Fruit fly (Drosophila melanogaster): Measurements from ENCODE around the gene Polr2C.

Gene Polr2C

dm6 chr2L:13876698-13877097 lies 43.6 kb downstream of the Polr2C start:
- TF ChIP-seq usp (GFP tag; optimal IDR thresholded peaks at IDR 0.05) (no peak), pan (optimal IDR thresholded peaks at IDR 0.05) (no peak), psq (optimal IDR thresholded peaks at IDR 0.05) (no peak), CG8478 (optimal IDR thresholded peaks at IDR 0.05) (no peak), Dll (optimal IDR thresholded peaks at IDR 0.05) (no peak), EcR (GFP tag; optimal IDR thresholded peaks at IDR 0.05) (no peak)

dm6 chr2L:13877934-13878580 lies 44.9 kb downstream of the Polr2C start:
- TF ChIP-seq Dll (optimal IDR thresholded peaks at IDR 0.05) (no peak), pan (optimal IDR thresholded peaks at IDR 0.05) (no peak), CG8478 (optimal IDR thresholded peaks at IDR 0.05) (no peak), EcR (GFP tag; optimal IDR thresholded peaks at IDR 0.05) (no peak), psq (optimal IDR thresholded peaks at IDR 0.05) (no peak), usp (GFP tag; optimal IDR thresholded peaks at IDR 0.05) (no peak)

- TF ChIP-seq Dll (optimal IDR thresholded peaks at IDR 0.05) (no peak), psq (optimal IDR thresholded peaks at IDR 0.05) (no peak)
Observed at dm6 chr2L:13878801-13879200, 45.7 kb downstream of the Polr2C start.

- TF ChIP-seq CG8478 (optimal IDR thresholded peaks at IDR 0.05) = no peak
- TF ChIP-seq Dll (optimal IDR thresholded peaks at IDR 0.05) = no peak
- no peak for TF ChIP-seq pan (optimal IDR thresholded peaks at IDR 0.05)
- no peak for TF ChIP-seq psq (optimal IDR thresholded peaks at IDR 0.05)
- no peak for TF ChIP-seq usp (GFP tag; optimal IDR thresholded peaks at IDR 0.05)
- no peak for TF ChIP-seq EcR (GFP tag; optimal IDR thresholded peaks at IDR 0.05)
Observed at dm6 chr2L:13881387-13881902, 48.3 kb downstream of the Polr2C start.

dm6 chr2L:13881939-13882338 lies 48.8 kb downstream of the Polr2C start:
- TF ChIP-seq pan (optimal IDR thresholded peaks at IDR 0.05) (no peak), EcR (GFP tag; optimal IDR thresholded peaks at IDR 0.05) (no peak), psq (optimal IDR thresholded peaks at IDR 0.05) (no peak), CG8478 (optimal IDR thresholded peaks at IDR 0.05) (no peak), Dll (optimal IDR thresholded peaks at IDR 0.05) (no peak), usp (GFP tag; optimal IDR thresholded peaks at IDR 0.05) (no peak)
